Fruit fly (Drosophila melanogaster): Measurements from ENCODE around the gene Mal-B2.

The Mal-B2 gene

dm6 chr2L:11845159-11845788 lies 4.5 kb upstream of the Mal-B2 start:
- TF ChIP-seq CG34367 (tag; optimal IDR thresholded peaks at IDR 0.05) (no peak), CG14655 (GFP tag; optimal IDR thresholded peaks at IDR 0.05) (no peak), D1 (tag; optimal IDR thresholded peaks at IDR 0.05) (no peak), CG32121 (GFP tag; IDR thresholded peaks at IDR 0.05) (no peak), CG12605 (GFP tag; IDR thresholded peaks at IDR 0.05) (no peak), CG13204 (GFP tag; optimal IDR thresholded peaks at IDR 0.05) (no peak)

dm6 chr2L:11846926-11847325 lies 2.8 kb upstream of the Mal-B2 start, which contains the start of gene Mal-B1:
Gene Mal-B1, plus strand, starts transcription at chr2L:11847226.
- TF ChIP-seq CG14655 (GFP tag; optimal IDR thresholded peaks at IDR 0.05) (no peak), D1 (tag; optimal IDR thresholded peaks at IDR 0.05) (no peak), CG17806 (tag; optimal IDR thresholded peaks at IDR 0.05) (no peak), CG10348 (GFP tag; IDR thresholded peaks at IDR 0.05) (no peak), rn (GFP tag; IDR thresholded peaks at IDR 0.05) (no peak), CG8301 (tag; optimal IDR thresholded peaks at IDR 0.05) (no peak), CG9948 (tag; optimal IDR thresholded peaks at IDR 0.05) (no peak), EcR (GFP tag; optimal IDR thresholded peaks at IDR 0.05) (no peak), Pif1A (GFP tag; optimal IDR thresholded peaks at IDR 0.05) (no peak), CG34367 (tag; optimal IDR thresholded peaks at IDR 0.05) (no peak), fd96Ca (GFP tag; IDR thresholded peaks at IDR 0.05) (no peak), CG13204 (GFP tag; optimal IDR thresholded peaks at IDR 0.05) (no peak), CG32121 (GFP tag; IDR thresholded peaks at IDR 0.05) (no peak), CG15710 (tag; optimal IDR thresholded peaks at IDR 0.05) (no peak), CG8159 (tag; optimal IDR thresholded peaks at IDR 0.05) (no peak), CG12605 (GFP tag; IDR thresholded peaks at IDR 0.05) (no peak), CG4496 (GFP tag; IDR thresholded peaks at IDR 0.05) (no peak), Snoo (tag; optimal IDR thresholded peaks at IDR 0.05) (no peak), Ets98B (GFP tag; IDR thresholded peaks at IDR 0.05) (no peak), gl (tag; optimal IDR thresholded peaks at IDR 0.05) (no peak)

- TF ChIP-seq CG32121 (GFP tag; IDR thresholded peaks at IDR 0.05) (no peak), Snoo (tag; optimal IDR thresholded peaks at IDR 0.05) (no peak), CG12605 (GFP tag; IDR thresholded peaks at IDR 0.05) (no peak)
Observed at dm6 chr2L:11853130-11853529, 3.4 kb downstream of the Mal-B2 start, which contains the start of gene CG42751. Gene CG42751, plus strand, starts transcription at chr2L:11853430.

dm6 chr2L:11870867-11871452 lies 21.2 kb downstream of the Mal-B2 start:
- TF ChIP-seq gl (tag; optimal IDR thresholded peaks at IDR 0.05), result no peak
- no peak for TF ChIP-seq Ets98B (GFP tag; IDR thresholded peaks at IDR 0.05)
- no peak for TF ChIP-seq CG32121 (GFP tag; IDR thresholded peaks at IDR 0.05)
- TF ChIP-seq CG34367 (tag; optimal IDR thresholded peaks at IDR 0.05), result no peak
- no peak for TF ChIP-seq CG10348 (GFP tag; IDR thresholded peaks at IDR 0.05)
- no peak for TF ChIP-seq Snoo (tag; optimal IDR thresholded peaks at IDR 0.05)
- peak; percentile 26 for TF ChIP-seq Pif1B (GFP tag; optimal IDR thresholded peaks at IDR 0.05)
- no peak for TF ChIP-seq CG12605 (GFP tag; IDR thresholded peaks at IDR 0.05)
- TF ChIP-seq CG8159 (tag; optimal IDR thresholded peaks at IDR 0.05), result peak; percentile 66
- TF ChIP-seq CG9948 (tag; optimal IDR thresholded peaks at IDR 0.05), result peak; percentile 2
- TF ChIP-seq rn (GFP tag; IDR thresholded peaks at IDR 0.05), result no peak
- TF ChIP-seq Pif1A (GFP tag; optimal IDR thresholded peaks at IDR 0.05), result no peak
- no peak for TF ChIP-seq CG4496 (GFP tag; IDR thresholded peaks at IDR 0.05)
- peak; percentile 44 for TF ChIP-seq CG15710 (tag; optimal IDR thresholded peaks at IDR 0.05)
- no peak for TF ChIP-seq D1 (tag; optimal IDR thresholded peaks at IDR 0.05)
- peak; percentile 29 for TF ChIP-seq CG17806 (tag; optimal IDR thresholded peaks at IDR 0.05)
- TF ChIP-seq fd96Ca (GFP tag; IDR thresholded peaks at IDR 0.05), result no peak
- no peak for TF ChIP-seq CG13204 (GFP tag; optimal IDR thresholded peaks at IDR 0.05)
- peak; percentile 24 for TF ChIP-seq CG14655 (GFP tag; optimal IDR thresholded peaks at IDR 0.05)
- TF ChIP-seq EcR (GFP tag; optimal IDR thresholded peaks at IDR 0.05), result peak; percentile 68
- TF ChIP-seq CG8301 (tag; optimal IDR thresholded peaks at IDR 0.05), result no peak

- TF ChIP-seq CG14655 (GFP tag; optimal IDR thresholded peaks at IDR 0.05) (no peak), CG32121 (GFP tag; IDR thresholded peaks at IDR 0.05) (peak; percentile 39; the same call in 1 of the 2 replicates), CG4496 (GFP tag; IDR thresholded peaks at IDR 0.05) (peak; percentile 57; the same call in 1 of the 3 replicates), CG8159 (tag; optimal IDR thresholded peaks at IDR 0.05) (no peak), CG8301 (tag; optimal IDR thresholded peaks at IDR 0.05) (no peak), Ets98B (GFP tag; IDR thresholded peaks at IDR 0.05) (peak; percentile 30; the same call in 1 of the 2 replicates), fd96Ca (GFP tag; IDR thresholded peaks at IDR 0.05) (0 out of 3 replicates have a peak, but pooled peaks have one; percentile 30)
Observed at dm6 chr2L:11874232-11874765, 24.5 kb downstream of the Mal-B2 start.

dm6 chr2L:11874890-11875289 lies 25.1 kb downstream of the Mal-B2 start:
- TF ChIP-seq Snoo (tag; optimal IDR thresholded peaks at IDR 0.05) (no peak), fd96Ca (GFP tag; IDR thresholded peaks at IDR 0.05) (0 out of 3 replicates have a peak, but pooled peaks have one; percentile 21), CG8159 (tag; optimal IDR thresholded peaks at IDR 0.05) (no peak), Ets98B (GFP tag; IDR thresholded peaks at IDR 0.05) (peak; percentile 27; the same call in 1 of the 2 replicates), CG14655 (GFP tag; optimal IDR thresholded peaks at IDR 0.05) (peak; percentile 2), CG12605 (GFP tag; IDR thresholded peaks at IDR 0.05) (peak; percentile 94), D1 (tag; optimal IDR thresholded peaks at IDR 0.05) (no peak), CG17806 (tag; optimal IDR thresholded peaks at IDR 0.05) (no peak), CG8301 (tag; optimal IDR thresholded peaks at IDR 0.05) (no peak), CG4496 (GFP tag; IDR thresholded peaks at IDR 0.05) (peak; percentile 64; the same call in 2 of the 3 replicates)
